Fruit fly (Drosophila melanogaster): Measurements from ENCODE around the gene CG14957.

The CG14957 gene

dm6 chr3L:3225769-3226457 is 38.5 kb downstream of the CG14957 start (continued):
- TF ChIP-seq oc (tag; optimal IDR thresholded peaks at IDR 0.05) (no peak), Deaf1 (tag; optimal IDR thresholded peaks at IDR 0.05) (no peak), CG32532 (GFP tag; IDR thresholded peaks at IDR 0.05) (peak; percentile 55; the same call in 1 of the 2 replicates), CG10654 (GFP tag; optimal IDR thresholded peaks at IDR 0.05) (no peak), CG6254 (GFP tag; optimal IDR thresholded peaks at IDR 0.05) (peak; percentile 20), klu (GFP tag; IDR thresholded peaks at IDR 0.05) (no peak), eyg (GFP tag; optimal IDR thresholded peaks at IDR 0.05) (no peak), Bdp1 (GFP tag; optimal IDR thresholded peaks at IDR 0.05) (no peak), amos (GFP tag; IDR thresholded peaks at IDR 0.05; ENCODE audit: partially characterized antibody) (no peak; the same call in 1 of the 2 replicates), dmrt99B (tag; optimal IDR thresholded peaks at IDR 0.05) (no peak), CG6689 (GFP tag; IDR thresholded peaks at IDR 0.05) (no peak), disco-r (GFP tag; optimal IDR thresholded peaks at IDR 0.05) (peak; percentile 17), Med (GFP tag) (peak; percentile 22), CG7745 (tag; optimal IDR thresholded peaks at IDR 0.05) (no peak), dati (GFP tag; IDR thresholded peaks at IDR 0.05) (no peak), Hr3 (GFP tag; optimal IDR thresholded peaks at IDR 0.05) (no peak), CG9437 (GFP tag; optimal IDR thresholded peaks at IDR 0.05) (no peak), Sox102F (GFP tag; optimal IDR thresholded peaks at IDR 0.05) (no peak), pnt (GFP tag; optimal IDR thresholded peaks at IDR 0.05) (no peak), sqz (GFP tag; optimal IDR thresholded peaks at IDR 0.05) (no peak), dm (GFP tag; optimal IDR thresholded peaks at IDR 0.05) (peak; percentile 3), CG17328 (GFP tag; IDR thresholded peaks at IDR 0.05) (no peak), Taf1 (GFP tag; IDR thresholded peaks at IDR 0.05) (no peak), Fer1 (GFP tag; optimal IDR thresholded peaks at IDR 0.05) (peak; percentile 26), gsb (GFP tag; IDR thresholded peaks at IDR 0.05) (no peak), Kr (GFP tag; optimal IDR thresholded peaks at IDR 0.05) (no peak), Sry-δ (GFP tag; optimal IDR thresholded peaks at IDR 0.05) (no peak), pan (optimal IDR thresholded peaks at IDR 0.05) (no peak), pan (GFP tag; optimal IDR thresholded peaks at IDR 0.05 in 1 of 2, IDR thresholded peaks at IDR 0.05 in 1 of 2) (no peak), Stat92E (GFP tag; optimal IDR thresholded peaks at IDR 0.05) (no peak), Xbp1 (GFP tag; optimal IDR thresholded peaks at IDR 0.05) (no peak), CG15514 (GFP tag; optimal IDR thresholded peaks at IDR 0.05) (no peak), CG8478 (optimal IDR thresholded peaks at IDR 0.05) (peak; percentile 90), dpn (GFP tag; optimal IDR thresholded peaks at IDR 0.05) (peak in 1 of 2 experiments; percentile 17), B-H2 (GFP tag; optimal IDR thresholded peaks at IDR 0.05) (peak; percentile 14), nom (GFP tag; optimal IDR thresholded peaks at IDR 0.05) (peak; percentile 68), vnd (GFP tag; IDR thresholded peaks at IDR 0.05; ENCODE audit: partially characterized antibody) (no peak), Bgb (GFP tag; IDR thresholded peaks at IDR 0.05; ENCODE audit: partially characterized antibody) (no peak), ab (GFP tag; optimal IDR thresholded peaks at IDR 0.05) (no peak), toy (GFP tag; IDR thresholded peaks at IDR 0.05) (no peak), scrt (GFP tag; optimal IDR thresholded peaks at IDR 0.05) (no peak), grau (tag; optimal IDR thresholded peaks at IDR 0.05) (no peak), CG6654 (GFP tag; optimal IDR thresholded peaks at IDR 0.05) (no peak), hb (GFP tag; IDR thresholded peaks at IDR 0.05; ENCODE audit: partially characterized antibody) (0 out of 3 replicates have a peak, but pooled peaks have one; percentile 18), Dip2 (GFP tag; IDR thresholded peaks at IDR 0.05) (no peak), CG15011 (GFP tag; optimal IDR thresholded peaks at IDR 0.05) (no peak), CG3726 (GFP tag; IDR thresholded peaks at IDR 0.05) (no peak), al (GFP tag; IDR thresholded peaks at IDR 0.05) (no peak), chn (GFP tag; optimal IDR thresholded peaks at IDR 0.05) (peak; percentile 26), otp (GFP tag; IDR thresholded peaks at IDR 0.05) (no peak)

All from whole organism, embryonic.